Fruit fly (Drosophila melanogaster): ENCODE results near the gene Idh.

Gene Idh

dm6 chr3L:8360643-8361110, at the start of gene Idh (continued):
- no peak for TF ChIP-seq HLH3B (GFP tag; IDR thresholded peaks at IDR 0.05)
- TF ChIP-seq oc (tag; optimal IDR thresholded peaks at IDR 0.05), result no peak
- peak; percentile 71; the same call in 1 of the 3 replicates for TF ChIP-seq CG34422 (GFP tag; IDR thresholded peaks at IDR 0.05)
- TF ChIP-seq GATAe (GFP tag; conservative IDR thresholded peaks at IDR 0.05), result no peak
- peak; percentile 42 for TF ChIP-seq Hey (tag; optimal IDR thresholded peaks at IDR 0.05)
- TF ChIP-seq Ets65A (GFP tag), result no peak
- TF ChIP-seq CG12236 (GFP tag; optimal IDR thresholded peaks at IDR 0.05), result no peak
- TF ChIP-seq Dref (GFP tag; IDR thresholded peaks at IDR 0.05), result peak; percentile 36
- TF ChIP-seq CG13775 (GFP tag; optimal IDR thresholded peaks at IDR 0.05), result no peak
- no peak for TF ChIP-seq trem (tag; optimal IDR thresholded peaks at IDR 0.05)
- TF ChIP-seq bcd (GFP tag; optimal IDR thresholded peaks at IDR 0.05), result no peak
- TF ChIP-seq CG2678 (tag; optimal IDR thresholded peaks at IDR 0.05), result peak; percentile 41
- no peak for TF ChIP-seq kay (GFP tag; optimal IDR thresholded peaks at IDR 0.05)
- TF ChIP-seq MBD-R2 (GFP tag; IDR thresholded peaks at IDR 0.05), result no peak
- TF ChIP-seq dysf (GFP tag; IDR thresholded peaks at IDR 0.05), result no peak
- no peak for TF ChIP-seq p53 (GFP tag; optimal IDR thresholded peaks at IDR 0.05)
- TF ChIP-seq E2f2 (GFP tag; IDR thresholded peaks at IDR 0.05), result peak; percentile 100
- no peak for TF ChIP-seq tin (GFP tag; optimal IDR thresholded peaks at IDR 0.05)
- TF ChIP-seq NC2α (GFP tag; optimal IDR thresholded peaks at IDR 0.05), result no peak
- no peak for TF ChIP-seq lbe (GFP tag; optimal IDR thresholded peaks at IDR 0.05)
- TF ChIP-seq ro (GFP tag; IDR thresholded peaks at IDR 0.05), result no peak
- peak; percentile 38; the same call in 1 of the 3 replicates for TF ChIP-seq ken (GFP tag; IDR thresholded peaks at IDR 0.05)
- peak; percentile 36; the same call in 1 of the 4 replicates for TF ChIP-seq Dll (GFP tag; IDR thresholded peaks at IDR 0.05; ENCODE audit: partially characterized antibody)
- TF ChIP-seq HLH54F (GFP tag; optimal IDR thresholded peaks at IDR 0.05), result no peak
- TF ChIP-seq Hand (GFP tag; optimal IDR thresholded peaks at IDR 0.05), result peak; percentile 54
- TF ChIP-seq CG3847 (GFP tag; IDR thresholded peaks at IDR 0.05), result no peak
- no peak for TF ChIP-seq hb (GFP tag; IDR thresholded peaks at IDR 0.05; ENCODE audit: partially characterized antibody)
- no peak for TF ChIP-seq nerfin-1 (tag; optimal IDR thresholded peaks at IDR 0.05)
- peak in 1 of 3 experiments; percentile 19 for TF ChIP-seq Stat92E (GFP tag; optimal IDR thresholded peaks at IDR 0.05)
- TF ChIP-seq CG3726 (GFP tag; IDR thresholded peaks at IDR 0.05), result no peak
- no peak for TF ChIP-seq CoRest (tag; optimal IDR thresholded peaks at IDR 0.05)
- no peak for TF ChIP-seq ase (GFP tag; IDR thresholded peaks at IDR 0.05)
- TF ChIP-seq slou (GFP tag; optimal IDR thresholded peaks at IDR 0.05), result no peak
- TF ChIP-seq hth (optimal IDR thresholded peaks at IDR 0.05), result no peak
- TF ChIP-seq zf30C (GFP tag; optimal IDR thresholded peaks at IDR 0.05), result no peak
- TF ChIP-seq so (GFP tag; IDR thresholded peaks at IDR 0.05), result no peak; the same call in 2 of the 3 replicates
- TF ChIP-seq CG14710 (tag; optimal IDR thresholded peaks at IDR 0.05), result no peak
- no peak for TF ChIP-seq ftz-f1 (GFP tag; optimal IDR thresholded peaks at IDR 0.05)
- peak; percentile 36; the same call in 1 of the 2 replicates for TF ChIP-seq sens-2 (GFP tag; IDR thresholded peaks at IDR 0.05)
- no peak for TF ChIP-seq CG4617 (GFP tag; optimal IDR thresholded peaks at IDR 0.05; ENCODE audit: borderline replicate concordance)
- no peak for TF ChIP-seq CG8944 (GFP tag; optimal IDR thresholded peaks at IDR 0.05)
- TF ChIP-seq H15 (GFP tag; IDR thresholded peaks at IDR 0.05), result no peak
- no peak for TF ChIP-seq cad (GFP tag; optimal IDR thresholded peaks at IDR 0.05)
- no peak for TF ChIP-seq fd64A (GFP tag; optimal IDR thresholded peaks at IDR 0.05)
- no peak for TF ChIP-seq Usf (GFP tag; optimal IDR thresholded peaks at IDR 0.05)
- TF ChIP-seq sug (tag; optimal IDR thresholded peaks at IDR 0.05), result peak; percentile 31
- TF ChIP-seq CG17385 (GFP tag; optimal IDR thresholded peaks at IDR 0.05), result peak; percentile 37
- no peak for TF ChIP-seq zen (tag; optimal IDR thresholded peaks at IDR 0.05)
- TF ChIP-seq Sry-δ (GFP tag; optimal IDR thresholded peaks at IDR 0.05), result peak; percentile 13
- TF ChIP-seq CG3838 (GFP tag; optimal IDR thresholded peaks at IDR 0.05), result no peak
- no peak for TF ChIP-seq ATbp (GFP tag; optimal IDR thresholded peaks at IDR 0.05)
- no peak for TF ChIP-seq Six4 (GFP tag; optimal IDR thresholded peaks at IDR 0.05)

All from whole organism, embryonic.